Worm (Caenorhabditis elegans): ENCODE data around the gene K10G6.9.

ce11 chrII:3955938-3956337, 16.1 kb upstream of the K10G6.9 start:
- TF ChIP-seq rnt-1 (tag; optimal IDR thresholded peaks at IDR 0.05) (no peak), dmd-4 (tag; optimal IDR thresholded peaks at IDR 0.05; ENCODE audit: borderline replicate concordance) (no peak), ama-1 (optimal IDR thresholded peaks at IDR 0.05) (no peak), F13H6.1 (tag; optimal IDR thresholded peaks at IDR 0.05) (no peak), syd-9 (tag; optimal IDR thresholded peaks at IDR 0.05) (no peak), sox-2 (GFP tag; IDR thresholded peaks at IDR 0.05) (no peak), dve-1 (tag; optimal IDR thresholded peaks at IDR 0.05) (no peak), pha-4 (tag; optimal IDR thresholded peaks at IDR 0.05) (no peak), pag-3 (tag; optimal IDR thresholded peaks at IDR 0.05; ENCODE audit: borderline replicate concordance) (no peak), Y22D7AL.16 (tag; optimal IDR thresholded peaks at IDR 0.05) (no peak), ahr-1 (tag; optimal IDR thresholded peaks at IDR 0.05) (no peak), sox-4 (tag; optimal IDR thresholded peaks at IDR 0.05) (no peak), ceh-30 (tag; optimal IDR thresholded peaks at IDR 0.05) (no peak), eyg-1 (tag; optimal IDR thresholded peaks at IDR 0.05) (no peak)
